Worm (Caenorhabditis elegans) whole organism, midembryonic: ENCODE measurements around the gene Y37A1B.4.

Source experiments
- T22C8.4 ChIP-seq: fragments of 200-800 bp; sonication (Bioruptor generic); IDR thresholded peaks from 2 replicates; pipeline ENCODE4 v1.3.6; 2022; ENCODE audit warnings: missing genetic modification characterization, missing compliant biosample characterization
- cog-1 ChIP-seq: sonication (generic microtip); optimal IDR thresholded peaks from 2 replicates; lab custom pipeline; 2016; ENCODE audit warnings: missing genetic modification characterization, missing compliant biosample characterization
- flt-1 ChIP-seq: fragments of 200-800 bp; sonication (Bioruptor generic); IDR thresholded peaks from 2 replicates; pipeline ENCODE4 v1.3.6; 2022; ENCODE audit warnings: missing genetic modification characterization, missing compliant biosample characterization
- klf-2 ChIP-seq: fragments of 200-800 bp; sonication (Bioruptor generic); conservative IDR thresholded peaks from 2 replicates; pipeline ENCODE4 v1.3.6; 2022; ENCODE audit warnings: missing genetic modification reagents, missing genetic modification characterization, missing compliant biosample characterization
- med-1 ChIP-seq: sonication (generic microtip); optimal IDR thresholded peaks from 2 replicates; lab custom pipeline; 2017; ENCODE audit warnings: missing genetic modification characterization, mild to moderate bottlenecking, missing compliant biosample characterization, antibody characterized with exemption, missing genetic modification reagents; ENCODE audit not compliant: insufficient read depth
- ref-1 ChIP-seq: fragments of 200-800 bp; sonication (Bioruptor generic); conservative IDR thresholded peaks from 2 replicates; pipeline ENCODE4 v1.3.6; 2022; ENCODE audit warnings: missing genetic modification reagents, missing genetic modification characterization, missing compliant biosample characterization
- tab-1 ChIP-seq: fragments of 200-800 bp; sonication (Bioruptor generic); IDR thresholded peaks from 2 replicates; pipeline ENCODE4 v1.3.6; 2022; ENCODE audit warnings: missing genetic modification characterization, missing compliant biosample characterization
- ztf-23 ChIP-seq: fragments of 200-800 bp; sonication (Bioruptor generic); IDR thresholded peaks from 2 replicates; pipeline ENCODE4 v1.3.6; 2022; ENCODE audit warnings: missing genetic modification reagents, missing genetic modification characterization, missing compliant biosample characterization
- ztf-29 ChIP-seq: fragments of 200-800 bp; sonication (Bioruptor generic); IDR thresholded peaks from 2 replicates; pipeline ENCODE4 v1.3.6; 2022; ENCODE audit warnings: missing genetic modification reagents, missing genetic modification characterization, missing compliant biosample characterization

Y37A1B.4 gene

DNA sequence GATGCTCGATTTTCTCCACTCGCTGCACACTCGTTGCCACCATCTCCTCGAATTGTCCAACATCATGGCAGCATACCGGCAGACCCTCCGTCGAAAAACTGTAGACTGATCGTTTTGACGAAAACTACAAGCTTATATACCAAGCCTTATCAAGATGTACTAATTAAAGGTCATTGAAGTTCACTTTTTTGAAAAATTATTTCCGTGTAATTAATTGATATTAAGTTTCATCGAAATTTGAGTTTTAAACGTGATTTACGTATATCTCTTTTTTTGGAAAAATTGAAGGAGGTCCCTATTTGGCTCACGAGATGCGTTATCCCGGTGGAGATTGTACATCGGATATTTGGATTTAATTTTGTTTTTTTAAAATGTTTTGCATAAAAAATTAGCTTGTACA, at the start of gene Y37A1B.4:
Y37A1B.4 (minus strand) TSS at position 101 of the 400 bp plus-strand sequence.
- TF ChIP-seq T22C8.4 (no peak), klf-2 (no peak), tab-1 (GFP tag; lab: Robert Waterston, UW) (no peak), ztf-23 (GFP tag; lab: Robert Waterston, UW) (no peak), med-1 (GFP tag; lab: Kevin White, UChicago) (no peak), ztf-29 (GFP tag; lab: Robert Waterston, UW) (no peak), ref-1 (GFP tag; lab: Robert Waterston, UW) (no peak), flt-1 (GFP tag; lab: Robert Waterston, UW) (no peak), cog-1 (tag; lab: Kevin White, UChicago) (no peak)

DNA sequence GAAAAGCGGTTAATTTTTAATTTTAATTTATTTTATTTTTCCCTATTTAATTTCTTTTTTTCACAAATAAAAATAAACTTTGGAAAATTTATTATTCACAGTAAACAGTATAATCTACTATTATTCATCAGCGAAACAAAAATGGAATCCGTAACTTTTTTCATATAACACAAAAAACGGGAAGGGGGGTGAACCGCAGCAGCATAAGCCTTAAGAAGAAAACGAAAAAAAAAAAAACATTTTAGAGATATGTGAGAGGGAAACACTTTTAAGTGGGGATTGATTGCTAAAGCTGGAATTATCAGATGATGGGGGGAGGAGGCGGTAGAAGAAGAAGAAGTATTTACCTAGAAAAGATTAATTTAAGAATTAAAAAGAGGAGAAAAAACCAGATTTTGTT, 47.1 kb upstream of the Y37A1B.4 start:
- TF ChIP-seq tab-1 (GFP tag; lab: Robert Waterston, UW) (no peak), ref-1 (GFP tag; lab: Robert Waterston, UW) (no peak), med-1 (GFP tag; lab: Kevin White, UChicago) (no peak), cog-1 (tag; lab: Kevin White, UChicago) (no peak), flt-1 (GFP tag; lab: Robert Waterston, UW) (no peak), ztf-23 (GFP tag; lab: Robert Waterston, UW) (no peak), ztf-29 (GFP tag; lab: Robert Waterston, UW) (no peak), klf-2 (no peak), T22C8.4 (no peak)

DNA sequence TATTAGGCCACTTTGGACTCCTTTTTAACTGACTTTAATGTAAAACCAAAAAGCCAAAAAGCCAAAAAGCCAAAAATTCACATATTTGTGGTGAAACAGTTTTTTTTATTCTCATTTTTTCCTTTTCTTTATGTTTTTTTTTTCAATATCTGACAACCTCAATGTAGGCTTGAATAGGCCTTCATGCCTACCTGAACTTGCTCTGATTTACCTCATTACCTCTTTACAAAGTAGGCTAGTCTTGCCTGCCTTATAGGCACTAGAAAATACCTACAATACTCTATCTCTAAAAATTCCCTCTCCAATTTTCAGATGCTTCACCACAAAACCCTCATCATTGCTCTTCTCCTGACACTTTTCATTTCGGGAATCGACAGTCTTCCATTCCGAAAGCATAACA, 45.8 kb upstream of the Y37A1B.4 start, which contains the start of gene ins-34:
ins-34 (plus strand) TSS at position 301 of the 400 bp plus-strand sequence.
- TF ChIP-seq tab-1 (GFP tag; lab: Robert Waterston, UW) (no peak), ztf-29 (GFP tag; lab: Robert Waterston, UW) (no peak), klf-2 (no peak), T22C8.4 (no peak), med-1 (GFP tag; lab: Kevin White, UChicago) (no peak), ztf-23 (GFP tag; lab: Robert Waterston, UW) (no peak), flt-1 (GFP tag; lab: Robert Waterston, UW) (no peak), cog-1 (tag; lab: Kevin White, UChicago) (no peak), ref-1 (GFP tag; lab: Robert Waterston, UW) (no peak)

DNA sequence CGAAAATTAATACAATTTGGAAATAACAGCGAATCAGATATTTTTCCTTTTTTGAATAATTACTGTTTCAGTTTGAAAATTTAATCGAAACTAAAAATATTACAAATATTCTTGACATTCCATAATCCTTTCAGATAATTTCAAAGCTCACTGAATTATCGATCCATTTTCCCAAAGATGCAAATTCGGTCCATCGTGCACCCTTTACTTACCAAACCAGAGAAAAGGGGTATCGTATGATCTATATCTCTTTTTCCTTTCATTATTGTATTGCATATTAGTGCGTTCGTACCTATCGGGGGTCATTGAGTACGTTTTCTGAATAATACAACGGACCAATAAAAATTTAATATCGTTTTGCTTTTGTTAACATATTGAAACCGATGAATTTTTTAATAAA, 44.2 kb upstream of the Y37A1B.4 start:
- TF ChIP-seq klf-2, result no peak
- no peak for TF ChIP-seq T22C8.4
- no peak for TF ChIP-seq ztf-29 (GFP tag; lab: Robert Waterston, UW)
- no peak for TF ChIP-seq ztf-23 (GFP tag; lab: Robert Waterston, UW)
- no peak for TF ChIP-seq ref-1 (GFP tag; lab: Robert Waterston, UW)
- TF ChIP-seq tab-1 (GFP tag; lab: Robert Waterston, UW), result no peak
- TF ChIP-seq cog-1 (tag; lab: Kevin White, UChicago), result no peak
- TF ChIP-seq med-1 (GFP tag; lab: Kevin White, UChicago), result no peak

DNA sequence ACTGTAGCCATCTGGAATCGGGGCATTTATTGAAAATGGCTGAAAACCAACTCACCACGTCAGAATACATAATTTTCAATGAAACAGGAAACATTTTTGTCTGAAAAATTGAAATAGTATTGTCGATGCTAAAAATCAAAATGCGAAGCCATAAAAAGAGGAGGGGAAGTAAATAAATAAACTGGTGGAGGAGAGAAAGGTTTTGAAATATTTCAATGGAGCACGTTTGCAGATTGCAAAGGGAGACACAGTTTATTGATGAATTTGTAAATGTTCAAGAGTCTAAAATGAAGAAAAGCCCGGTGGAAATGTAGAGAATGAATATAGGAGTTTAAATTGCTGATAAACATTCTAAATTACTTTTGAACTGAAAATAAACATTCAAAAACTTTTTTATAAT, 42.5 kb upstream of the Y37A1B.4 start, which contains the start of gene F52B11.5:
F52B11.5 (minus strand) TSS at position 178 of the 400 bp plus-strand sequence.
- no peak for TF ChIP-seq med-1 (GFP tag; lab: Kevin White, UChicago)

DNA sequence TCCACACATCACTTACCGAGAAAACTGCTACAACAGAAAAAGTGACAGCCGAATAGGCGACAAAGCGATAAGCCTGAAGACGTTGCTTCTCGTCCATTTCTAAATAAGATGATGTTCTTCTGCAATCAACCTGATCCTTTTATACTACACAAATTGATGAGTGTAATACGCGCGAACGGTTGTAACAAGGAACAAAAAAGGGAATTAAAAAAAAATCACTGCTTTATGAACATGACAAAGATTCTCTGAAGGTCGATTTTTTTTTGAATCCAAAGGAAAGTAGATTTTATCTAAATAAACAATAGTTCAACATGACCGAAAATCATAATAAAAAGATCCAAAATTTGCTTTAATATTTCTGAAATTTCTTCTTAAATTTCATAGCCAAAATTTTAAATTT, 38.7 kb upstream of the Y37A1B.4 start, which contains the start of gene col-133:
col-133 (minus strand) TSS at position 101 of the 400 bp plus-strand sequence.
- TF ChIP-seq tab-1 (GFP tag; lab: Robert Waterston, UW), result no peak
- no peak for TF ChIP-seq T22C8.4
- TF ChIP-seq flt-1 (GFP tag; lab: Robert Waterston, UW), result no peak
- TF ChIP-seq ref-1 (GFP tag; lab: Robert Waterston, UW), result no peak
- TF ChIP-seq med-1 (GFP tag; lab: Kevin White, UChicago), result no peak
- no peak for TF ChIP-seq ztf-23 (GFP tag; lab: Robert Waterston, UW)
- no peak for TF ChIP-seq ztf-29 (GFP tag; lab: Robert Waterston, UW)
- no peak for TF ChIP-seq klf-2
- TF ChIP-seq cog-1 (tag; lab: Kevin White, UChicago), result no peak

DNA sequence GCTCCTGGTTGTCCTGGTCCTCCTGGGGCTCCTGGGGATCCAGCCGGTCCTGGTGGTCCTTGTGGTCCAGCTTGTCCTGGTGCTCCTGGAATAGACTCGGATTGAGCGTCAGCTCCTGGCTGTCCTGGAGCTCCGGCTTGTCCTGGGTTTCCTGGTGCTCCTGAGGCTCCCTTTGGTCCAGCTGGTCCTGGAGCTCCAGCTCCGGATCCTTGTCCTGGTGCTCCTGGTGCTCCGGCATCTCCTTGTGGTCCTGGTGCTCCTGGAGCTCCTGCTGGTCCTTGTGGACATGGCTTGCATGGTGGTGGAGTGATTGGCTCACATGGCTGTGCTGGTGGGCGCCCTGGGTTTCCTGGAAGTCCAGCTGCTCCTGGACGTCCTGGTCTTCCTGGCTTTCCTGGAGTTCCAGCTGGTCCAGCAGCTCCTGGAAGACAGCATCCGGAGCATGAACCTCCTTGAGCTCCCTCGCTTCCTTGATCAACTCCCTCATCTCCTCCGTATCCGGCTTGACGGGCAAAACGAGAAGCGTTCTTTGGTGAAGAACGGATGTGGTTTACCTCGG, 38.1 kb upstream of the Y37A1B.4 start:
- TF ChIP-seq klf-2 (no peak), cog-1 (tag; lab: Kevin White, UChicago) (no peak), ref-1 (GFP tag; lab: Robert Waterston, UW) (no peak), med-1 (GFP tag; lab: Kevin White, UChicago) (no peak), ztf-23 (GFP tag; lab: Robert Waterston, UW) (no peak)

DNA sequence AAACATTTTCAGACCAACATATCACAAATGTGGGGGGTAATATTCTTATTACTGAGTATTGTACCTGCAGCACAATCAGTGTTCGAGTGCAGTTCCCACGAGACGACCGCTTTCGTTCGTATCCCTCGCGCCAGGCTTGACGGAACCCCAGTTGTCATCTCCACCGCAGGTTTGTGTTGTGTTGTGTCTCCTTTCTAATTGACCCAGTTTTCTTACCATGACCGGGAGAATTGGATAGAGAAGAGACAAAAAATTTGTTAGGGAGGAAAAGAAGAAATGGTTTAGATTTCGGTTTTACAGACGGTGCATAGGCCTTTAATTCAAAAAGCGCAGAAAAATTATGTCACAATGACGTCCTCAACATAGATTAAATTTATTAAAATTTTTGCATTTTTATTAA, 30.7 kb upstream of the Y37A1B.4 start, which contains the start of gene noah-2:
noah-2 (plus strand) TSS at position 13 of the 400 bp plus-strand sequence.
- no peak for TF ChIP-seq tab-1 (GFP tag; lab: Robert Waterston, UW)
- no peak for TF ChIP-seq med-1 (GFP tag; lab: Kevin White, UChicago)
- TF ChIP-seq flt-1 (GFP tag; lab: Robert Waterston, UW), result no peak
- no peak for TF ChIP-seq cog-1 (tag; lab: Kevin White, UChicago)
- no peak for TF ChIP-seq T22C8.4
- TF ChIP-seq ztf-23 (GFP tag; lab: Robert Waterston, UW), result no peak
- TF ChIP-seq klf-2, result no peak
- TF ChIP-seq ref-1 (GFP tag; lab: Robert Waterston, UW), result no peak
- no peak for TF ChIP-seq ztf-29 (GFP tag; lab: Robert Waterston, UW)

DNA sequence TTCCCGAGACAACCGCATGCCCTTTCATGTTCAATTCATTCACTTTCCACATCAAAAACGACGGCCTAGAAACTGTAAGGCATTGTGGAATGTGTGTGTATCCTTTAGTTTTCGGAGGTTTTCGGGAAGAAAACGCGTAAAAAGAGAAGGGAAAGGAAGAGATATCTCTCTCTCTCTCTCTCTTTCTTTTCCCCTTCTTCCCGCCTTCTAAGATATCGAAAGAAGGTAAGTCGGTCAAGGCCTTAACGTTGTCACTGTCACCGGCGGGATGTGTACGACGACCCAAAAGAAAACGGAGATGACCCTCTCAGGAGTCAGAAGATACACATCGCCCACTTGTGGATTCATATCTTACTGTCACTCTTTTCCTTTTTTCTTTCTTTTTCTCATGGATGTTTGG, 29.2 kb upstream of the Y37A1B.4 start:
- TF ChIP-seq ztf-29 (GFP tag; lab: Robert Waterston, UW), result no peak
- no peak for TF ChIP-seq med-1 (GFP tag; lab: Kevin White, UChicago)
- TF ChIP-seq ztf-23 (GFP tag; lab: Robert Waterston, UW), result no peak
- TF ChIP-seq ref-1 (GFP tag; lab: Robert Waterston, UW), result no peak
- no peak for TF ChIP-seq cog-1 (tag; lab: Kevin White, UChicago)
- no peak for TF ChIP-seq T22C8.4
